Worm (Caenorhabditis elegans) whole organism, L2 larva: ENCODE measurements around the gene lips-5.

ENCODE experiments used
- C34F6.9 ChIP-seq: fragments of 150-350 bp; optimal IDR thresholded peaks from 2 replicates; lab custom pipeline; 2014; ENCODE audit warnings: missing biosample characterization, missing genetic modification characterization
- F13H6.1 ChIP-seq: sonication (generic microtip); optimal IDR thresholded peaks from 2 replicates; lab custom pipeline; 2016; ENCODE audit warnings: missing genetic modification characterization, missing compliant biosample characterization
- R02D3.7 ChIP-seq: fragments of 150-350 bp; optimal IDR thresholded peaks from 2 replicates; lab custom pipeline; 2014; ENCODE audit warnings: missing biosample characterization, missing genetic modification characterization
- Y55F3AM.14 ChIP-seq: fragments of 200-800 bp; sonication (Bioruptor generic); optimal IDR thresholded peaks from 2 replicates; lab custom pipeline; 2018; ENCODE audit warnings: mild to moderate bottlenecking, missing genetic modification characterization, missing compliant biosample characterization
- alr-1 ChIP-seq: fragments of 150-350 bp; optimal IDR thresholded peaks from 2 replicates; lab custom pipeline; 2014; ENCODE audit warnings: missing biosample characterization, missing genetic modification characterization
- aly-2 ChIP-seq: fragments of 150-350 bp; optimal IDR thresholded peaks from 2 replicates; lab custom pipeline; 2014; ENCODE audit warnings: missing biosample characterization, missing genetic modification characterization
- blmp-1 ChIP-seq: sonication (generic microtip); optimal IDR thresholded peaks from 2 replicates; lab custom pipeline; 2017; ENCODE audit warnings: missing genetic modification characterization, mild to moderate bottlenecking, missing compliant biosample characterization, antibody characterized with exemption, moderate library complexity; ENCODE audit not compliant: insufficient read depth
- ceh-82 ChIP-seq: fragments of 150-350 bp; optimal IDR thresholded peaks from 2 replicates; lab custom pipeline; 2014; ENCODE audit warnings: missing biosample characterization, missing genetic modification characterization
- egl-27 ChIP-seq: sonication (generic microtip); optimal IDR thresholded peaks from 3 replicates; lab custom pipeline; 2017; ENCODE audit warnings: missing biosample characterization, missing genetic modification reagents, missing genetic modification characterization
- elt-3 ChIP-seq: sonication (generic microtip); optimal IDR thresholded peaks from 2 replicates; lab custom pipeline; 2017; ENCODE audit warnings: missing biosample characterization, missing genetic modification characterization
- fos-1 ChIP-seq: fragments of 150-350 bp; optimal IDR thresholded peaks from 2 replicates; lab custom pipeline; 2014; ENCODE audit warnings: missing biosample characterization, missing genetic modification characterization
- lin-11 ChIP-seq: fragments of 150-350 bp; sonication (generic microtip); optimal IDR thresholded peaks from 2 replicates; lab custom pipeline; 2014; ENCODE audit warnings: missing biosample characterization, missing genetic modification characterization, inconsistent platforms, mixed read lengths
- lin-39 ChIP-seq: fragments of 150-350 bp; optimal IDR thresholded peaks from 2 replicates; lab custom pipeline; 2014; ENCODE audit warnings: missing biosample characterization, missing genetic modification reagents, missing genetic modification characterization
- lsy-2 ChIP-seq, 2 experiments: fragments of 150-350 bp in 1 of 2; sonication (generic microtip) in 1 of 2; optimal IDR thresholded peaks; 2 replicates each; lab custom pipeline; 2014 to 2017; ENCODE audit warnings: missing biosample characterization in 2 of 2, missing genetic modification characterization in 2 of 2
- mab-5 ChIP-seq: fragments of 150-350 bp; optimal IDR thresholded peaks from 2 replicates; lab custom pipeline; 2014; ENCODE audit warnings: missing biosample characterization, missing genetic modification characterization
- mbf-1 ChIP-seq: sonication (generic microtip); optimal IDR thresholded peaks from 2 replicates; lab custom pipeline; 2017; ENCODE audit warnings: missing biosample characterization, missing genetic modification characterization
- mdl-1 ChIP-seq, 2 experiments: fragments of 150-350 bp in 1 of 2; sonication (generic microtip) in 1 of 2; optimal IDR thresholded peaks; 2 replicates each; lab custom pipeline; 2017; ENCODE audit warnings: missing biosample characterization in 2 of 2, missing genetic modification characterization in 2 of 2
- nhr-11 ChIP-seq: fragments of 150-350 bp; optimal IDR thresholded peaks from 2 replicates; lab custom pipeline; 2014; ENCODE audit warnings: missing biosample characterization, missing genetic modification characterization
- nhr-12 ChIP-seq: fragments of 150-350 bp; optimal IDR thresholded peaks from 2 replicates; lab custom pipeline; 2014; ENCODE audit warnings: missing biosample characterization, missing genetic modification characterization
- nhr-129 ChIP-seq: fragments of 150-350 bp; optimal IDR thresholded peaks from 2 replicates; lab custom pipeline; 2014; ENCODE audit warnings: missing biosample characterization, missing genetic modification characterization
- nhr-21 ChIP-seq: fragments of 150-350 bp; optimal IDR thresholded peaks from 2 replicates; lab custom pipeline; 2014; ENCODE audit warnings: missing biosample characterization, missing genetic modification characterization
- nhr-237 ChIP-seq: fragments of 150-350 bp; optimal IDR thresholded peaks from 2 replicates; lab custom pipeline; 2014; ENCODE audit warnings: missing biosample characterization, missing genetic modification characterization
- nhr-25 ChIP-seq: fragments of 150-350 bp; sonication (generic microtip); optimal IDR thresholded peaks from 3 replicates; lab custom pipeline; 2014; ENCODE audit warnings: missing biosample characterization, missing genetic modification characterization
- nhr-6 ChIP-seq: fragments of 150-350 bp; optimal IDR thresholded peaks from 2 replicates; lab custom pipeline; 2014; ENCODE audit warnings: missing biosample characterization, missing genetic modification characterization
- nhr-77 ChIP-seq: fragments of 150-350 bp; optimal IDR thresholded peaks from 2 replicates; lab custom pipeline; 2014; ENCODE audit warnings: missing biosample characterization, missing genetic modification characterization
- sem-4 ChIP-seq: fragments of 150-350 bp; optimal IDR thresholded peaks from 2 replicates; lab custom pipeline; 2014; ENCODE audit warnings: missing biosample characterization, missing genetic modification reagents, missing genetic modification characterization
- sma-9 ChIP-seq, 2 experiments: fragments of 150-350 bp in 1 of 2; sonication (generic microtip) in 1 of 2; optimal IDR thresholded peaks; 2 replicates each; lab custom pipeline; 2014 to 2016; ENCODE audit warnings: missing genetic modification characterization in 2 of 2, mild to moderate bottlenecking in 1 of 2, missing biosample characterization in 1 of 2, missing compliant biosample characterization in 1 of 2, missing genetic modification reagents in 1 of 2, moderate library complexity in 1 of 2
- unc-55 ChIP-seq: fragments of 150-350 bp; sonication (generic microtip); optimal IDR thresholded peaks from 3 replicates; lab custom pipeline; 2014; ENCODE audit warnings: missing biosample characterization, missing genetic modification reagents, missing genetic modification characterization
- unc-62 ChIP-seq: fragments of 150-350 bp; optimal IDR thresholded peaks from 2 replicates; lab custom pipeline; 2014; ENCODE audit warnings: missing biosample characterization, missing genetic modification reagents, missing genetic modification characterization
- zag-1 ChIP-seq: fragments of 150-350 bp; optimal IDR thresholded peaks from 2 replicates; lab custom pipeline; 2014; ENCODE audit warnings: missing biosample characterization, missing genetic modification characterization
- ztf-1 ChIP-seq: fragments of 200-800 bp; sonication (Bioruptor generic); conservative IDR thresholded peaks from 2 replicates; pipeline ENCODE4 v1.3.6; 2022; ENCODE audit warnings: missing genetic modification characterization, missing compliant biosample characterization
- ztf-11 ChIP-seq: sonication (generic microtip); optimal IDR thresholded peaks from 2 replicates; lab custom pipeline; 2017; ENCODE audit warnings: missing biosample characterization, missing genetic modification characterization
- ztf-4 ChIP-seq: fragments of 150-350 bp; optimal IDR thresholded peaks from 2 replicates; lab custom pipeline; 2014; ENCODE audit warnings: missing biosample characterization, missing genetic modification characterization

Gene lips-5

ce11 chrIV:11754328-11754727 lies 19.2 kb downstream of the lips-5 start, which contains the start of gene scl-18:
TSS of gene scl-18 (minus strand) at chrIV:11754428.
- TF ChIP-seq alr-1 (tag; lab: Kevin White, UChicago) (no peak), ztf-1 (GFP tag; lab: Robert Waterston, UW) (no peak), lin-11 (no peak), nhr-237 (tag; lab: Kevin White, UChicago) (no peak), ceh-82 (tag; lab: Kevin White, UChicago) (no peak), blmp-1 (tag; lab: Kevin White, UChicago) (no peak), C34F6.9 (no peak)
- TF ChIP-seq, all 48 proteins: peak for 0

ce11 chrIV:11748852-11749251 lies 24.7 kb downstream of the lips-5 start, which contains the start of gene T12A7.6:
TSS of gene T12A7.6 (plus strand) at chrIV:11749220.
- TF ChIP-seq F13H6.1 (tag; lab: Kevin White, UChicago) (peak; percentile 70), Y55F3AM.14 (GFP tag; lab: Kevin White, UChicago) (no peak), sma-9 (GFP tag; optimal IDR thresholded peaks at IDR 0.05; lab: Kevin White, UChicago) (peak; percentile 33), sma-9 (tag; optimal IDR thresholded peaks at IDR 0.05; lab: Kevin White, UChicago) (no peak), C34F6.9 (peak; percentile 23), lsy-2 (tag; optimal IDR thresholded peaks at IDR 0.05; lab: Kevin White, UChicago) (peak in 1 of 2 experiments; percentile 25), lin-39 (no peak), nhr-129 (tag; lab: Kevin White, UChicago) (peak; percentile 74)

ce11 chrIV:11745340-11745739 lies 28.2 kb downstream of the lips-5 start, which contains the start of gene gem-4:
TSS of gene gem-4 (plus strand) at chrIV:11745640.
- TF ChIP-seq fos-1 (tag; lab: Kevin White, UChicago) (peak; percentile 44), nhr-11 (no peak)
- TF ChIP-seq, all 48 proteins: peak for 1

- no peak for TF ChIP-seq mdl-1 (tag; optimal IDR thresholded peaks at IDR 0.05; lab: Kevin White, UChicago)
- peak; percentile 30 for TF ChIP-seq nhr-129 (tag; lab: Kevin White, UChicago)
- TF ChIP-seq mbf-1 (tag; lab: Kevin White, UChicago), result no peak
- no peak for TF ChIP-seq sem-4
- no peak for TF ChIP-seq nhr-25 (tag; lab: Kevin White, UChicago)
- TF ChIP-seq elt-3, result no peak
- TF ChIP-seq nhr-237 (tag; lab: Kevin White, UChicago), result no peak
- no peak for TF ChIP-seq egl-27 (tag; lab: Kevin White, UChicago)
- TF ChIP-seq fos-1 (tag; lab: Kevin White, UChicago), result no peak
- TF ChIP-seq nhr-77 (tag; lab: Kevin White, UChicago), result no peak
- no peak for TF ChIP-seq aly-2
- TF ChIP-seq sma-9 (GFP tag; optimal IDR thresholded peaks at IDR 0.05; lab: Kevin White, UChicago), result peak; percentile 64
- TF ChIP-seq sma-9 (tag; optimal IDR thresholded peaks at IDR 0.05; lab: Kevin White, UChicago), result no peak
- no peak for TF ChIP-seq ztf-11 (tag; lab: Kevin White, UChicago)
- no peak for TF ChIP-seq lsy-2 (tag; optimal IDR thresholded peaks at IDR 0.05; lab: Kevin White, UChicago)
- no peak for TF ChIP-seq nhr-12 (tag; lab: Kevin White, UChicago)
- TF ChIP-seq ztf-4 (tag; lab: Kevin White, UChicago), result no peak
- TF ChIP-seq unc-55, result peak; percentile 9
- no peak for TF ChIP-seq ceh-82 (tag; lab: Kevin White, UChicago)
- no peak for TF ChIP-seq unc-62 (GFP tag; lab: Kevin White, UChicago)
These were observed 29.3 kb downstream of the lips-5 start for ce11 chrIV:11744287-11744686.

- TF ChIP-seq nhr-21, result no peak
- no peak for TF ChIP-seq alr-1 (tag; lab: Kevin White, UChicago)
- no peak for TF ChIP-seq R02D3.7 (tag; lab: Kevin White, UChicago)
- TF ChIP-seq nhr-12 (tag; lab: Kevin White, UChicago), result no peak
- TF ChIP-seq mab-5 (tag; lab: Kevin White, UChicago), result no peak
- no peak for TF ChIP-seq fos-1 (tag; lab: Kevin White, UChicago)
- no peak for TF ChIP-seq nhr-6 (tag; lab: Kevin White, UChicago)
- TF ChIP-seq ceh-82 (tag; lab: Kevin White, UChicago), result no peak
- no peak for TF ChIP-seq lsy-2 (tag; optimal IDR thresholded peaks at IDR 0.05; lab: Kevin White, UChicago)
- TF ChIP-seq zag-1, result no peak
These were observed 29.7 kb downstream of the lips-5 start for ce11 chrIV:11743813-11744212.
